Fruit fly (Drosophila melanogaster) whole organism, pupa: ENCODE data around the gene RecQ5.

ENCODE experiments used
- CG10348 ChIP-seq: fragments of 200-800 bp; sonication (Bioruptor generic); IDR thresholded peaks from 2 replicates; pipeline ENCODE4 v1.3.6; 2022; ENCODE audit warnings: missing biosample characterization, missing genetic modification characterization
- CG12605 ChIP-seq: fragments of 200-800 bp; sonication (Bioruptor generic); IDR thresholded peaks from 2 replicates; pipeline ENCODE4 v1.3.6; 2022; ENCODE audit warnings: missing biosample characterization, missing genetic modification characterization
- CG13204 ChIP-seq: fragments of 200-800 bp; sonication (Bioruptor generic); optimal IDR thresholded peaks from 2 replicates; lab custom pipeline; 2018; ENCODE audit warnings: missing biosample characterization, mild to moderate bottlenecking, missing genetic modification characterization, moderate library complexity
- CG14655 ChIP-seq: fragments of 200-800 bp; sonication (Bioruptor generic); optimal IDR thresholded peaks from 3 replicates; lab custom pipeline; 2017; ENCODE audit warnings: mild to moderate bottlenecking, missing biosample characterization, missing genetic modification reagents, missing genetic modification characterization
- CG15710 ChIP-seq: fragments of 200-800 bp; sonication (Bioruptor generic); optimal IDR thresholded peaks from 2 replicates; lab custom pipeline; 2018; ENCODE audit warnings: missing biosample characterization, mild to moderate bottlenecking, missing genetic modification characterization, moderate library complexity
- CG17806 ChIP-seq: fragments of 200-800 bp; sonication (Bioruptor generic); optimal IDR thresholded peaks from 2 replicates; lab custom pipeline; 2018; ENCODE audit warnings: missing biosample characterization, mild to moderate bottlenecking, missing genetic modification characterization, moderate library complexity
- CG32121 ChIP-seq: fragments of 200-800 bp; sonication (Bioruptor generic); IDR thresholded peaks from 2 replicates; pipeline ENCODE4 v1.3.6; 2022; ENCODE audit warnings: missing biosample characterization, missing genetic modification characterization
- CG34367 ChIP-seq: fragments of 200-800 bp; sonication (Bioruptor generic); optimal IDR thresholded peaks from 2 replicates; lab custom pipeline; 2018; ENCODE audit warnings: missing biosample characterization, mild to moderate bottlenecking, missing genetic modification characterization
- CG4496 ChIP-seq: fragments of 200-800 bp; sonication (Bioruptor generic); IDR thresholded peaks from 3 replicates; pipeline ENCODE4 v1.3.6; 2022; ENCODE audit warnings: missing biosample characterization, missing genetic modification characterization
- CG8159 ChIP-seq: fragments of 200-800 bp; sonication (Bioruptor generic); optimal IDR thresholded peaks from 3 replicates; lab custom pipeline; 2018; ENCODE audit warnings: missing biosample characterization, mild to moderate bottlenecking, missing genetic modification characterization, moderate library complexity
- CG8301 ChIP-seq: fragments of 200-800 bp; sonication (Bioruptor generic); optimal IDR thresholded peaks from 2 replicates; lab custom pipeline; 2018; ENCODE audit warnings: missing biosample characterization, mild to moderate bottlenecking, missing genetic modification characterization
- CG9948 ChIP-seq: fragments of 200-800 bp; sonication (Bioruptor generic); optimal IDR thresholded peaks from 2 replicates; lab custom pipeline; 2018; ENCODE audit warnings: missing biosample characterization, mild to moderate bottlenecking, missing genetic modification characterization, moderate library complexity
- D1 ChIP-seq: fragments of 200-800 bp; sonication (Bioruptor generic); optimal IDR thresholded peaks from 2 replicates; lab custom pipeline; 2018; ENCODE audit warnings: missing biosample characterization, mild to moderate bottlenecking, missing genetic modification characterization, moderate library complexity
- EcR ChIP-seq: fragments of 200-800 bp; sonication (Bioruptor generic); optimal IDR thresholded peaks from 3 replicates; lab custom pipeline; 2019; ENCODE audit warnings: missing biosample characterization, missing genetic modification characterization, mild to moderate bottlenecking, moderate library complexity, missing genetic modification reagents
- Ets98B ChIP-seq: fragments of 200-800 bp; sonication (Bioruptor generic); IDR thresholded peaks from 2 replicates; pipeline ENCODE4 v1.3.6; 2022; ENCODE audit warnings: missing biosample characterization, missing genetic modification characterization
- Pif1A ChIP-seq: fragments of 200-800 bp; sonication (Bioruptor generic); optimal IDR thresholded peaks from 3 replicates; lab custom pipeline; 2016; ENCODE audit warnings: missing biosample characterization, missing genetic modification characterization
- Pif1B ChIP-seq: fragments of 200-800 bp; sonication (Bioruptor generic); optimal IDR thresholded peaks from 3 replicates; lab custom pipeline; 2016; ENCODE audit warnings: missing biosample characterization, missing genetic modification characterization
- Snoo ChIP-seq: fragments of 200-800 bp; sonication (Bioruptor generic); optimal IDR thresholded peaks from 3 replicates; lab custom pipeline; 2017; ENCODE audit warnings: missing biosample characterization, mild to moderate bottlenecking, missing genetic modification characterization, inconsistent platforms
- fd96Ca ChIP-seq: fragments of 200-800 bp; sonication (Bioruptor generic); IDR thresholded peaks from 3 replicates; pipeline ENCODE4 v1.3.6; 2022; ENCODE audit warnings: missing biosample characterization, missing genetic modification characterization
- gl ChIP-seq: fragments of 200-800 bp; sonication (Bioruptor generic); optimal IDR thresholded peaks from 2 replicates; lab custom pipeline; 2018; ENCODE audit warnings: missing biosample characterization, mild to moderate bottlenecking, missing genetic modification characterization
- rn ChIP-seq: fragments of 200-800 bp; sonication (Bioruptor generic); IDR thresholded peaks from 2 replicates; pipeline ENCODE4 v1.3.6; 2022; ENCODE audit warnings: missing biosample characterization, missing genetic modification characterization

The RecQ5 gene

DNA sequence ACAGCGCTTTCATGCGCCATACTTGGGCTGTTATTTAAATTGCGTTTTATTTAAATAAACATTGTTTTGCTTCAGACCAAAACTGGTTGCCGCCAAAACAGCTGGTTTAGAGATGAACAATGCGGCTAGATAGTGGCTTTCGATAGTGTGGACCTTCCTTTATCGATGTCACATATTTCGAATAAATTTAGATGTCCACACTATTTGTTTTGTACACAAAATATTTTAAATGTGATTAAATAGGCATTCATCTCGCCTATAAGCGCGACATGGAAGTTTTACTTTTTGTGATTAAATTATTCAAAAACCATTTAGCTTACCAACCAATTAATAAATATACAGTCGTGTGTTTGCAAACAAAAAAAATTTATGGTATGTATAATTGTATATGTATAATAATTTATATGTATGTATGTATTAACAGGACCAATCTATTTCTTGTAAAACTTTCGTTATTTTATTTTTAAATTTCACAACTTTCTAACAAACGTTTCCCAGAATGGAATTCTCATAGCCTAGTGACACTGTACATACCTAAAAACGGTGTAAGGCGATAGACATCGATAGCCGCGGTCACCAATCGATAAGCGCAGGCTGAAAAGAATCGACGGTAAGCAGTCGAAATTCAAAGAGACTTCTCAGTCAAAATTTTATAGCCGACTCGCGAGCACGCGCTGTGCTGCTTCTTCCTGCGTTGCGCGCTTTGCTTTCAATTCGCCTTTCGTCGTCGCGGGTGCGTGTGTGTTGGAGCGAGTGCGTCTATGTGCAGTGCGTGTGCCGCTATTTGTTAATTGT, at the start of gene RecQ5, which contains the start of gene dlp:
Gene RecQ5, minus strand, starts transcription at position 114 of the 795 bp plus-strand sequence.
Gene dlp, plus strand, starts transcription at position 638 of the 795 bp plus-strand sequence.
- peak; percentile 67 for TF ChIP-seq Snoo (tag; lab: Kevin White, UChicago)
- no peak; the same call in 1 of the 2 replicates for TF ChIP-seq CG12605 (GFP tag; lab: Robert Waterston, UW)
- peak; percentile 53 for TF ChIP-seq Pif1A
- TF ChIP-seq Pif1B: peak; percentile 58
- peak; percentile 69 for TF ChIP-seq CG4496 (GFP tag; lab: Robert Waterston, UW)
- peak; percentile 51 for TF ChIP-seq CG8301
- peak; percentile 68 for TF ChIP-seq Ets98B
- peak; percentile 32 for TF ChIP-seq CG34367 (tag; lab: Kevin White, UChicago)
- TF ChIP-seq rn (GFP tag; lab: Robert Waterston, UW): 0 out of 2 replicates have a peak, but pooled peaks have one; percentile 3
- peak; percentile 66 for TF ChIP-seq CG17806 (tag; lab: Kevin White, UChicago)
- peak; percentile 61 for TF ChIP-seq CG14655 (GFP tag; lab: Kevin White, UChicago)
- no peak for TF ChIP-seq CG10348 (GFP tag; lab: Robert Waterston, UW)
- TF ChIP-seq CG13204: no peak
- peak; percentile 70 for TF ChIP-seq CG15710 (tag; lab: Kevin White, UChicago)
- TF ChIP-seq CG32121 (GFP tag; lab: Robert Waterston, UW): peak; percentile 53; the same call in 1 of the 2 replicates
- TF ChIP-seq gl (tag; lab: Kevin White, UChicago): no peak
- no peak for TF ChIP-seq D1 (tag; lab: Kevin White, UChicago)
- peak; percentile 77 for TF ChIP-seq CG8159 (tag; lab: Kevin White, UChicago)
- TF ChIP-seq CG9948: peak; percentile 46
- peak; percentile 28 for TF ChIP-seq EcR (GFP tag; lab: Kevin White, UChicago)
- peak; percentile 25; the same call in 1 of the 3 replicates for TF ChIP-seq fd96Ca

DNA sequence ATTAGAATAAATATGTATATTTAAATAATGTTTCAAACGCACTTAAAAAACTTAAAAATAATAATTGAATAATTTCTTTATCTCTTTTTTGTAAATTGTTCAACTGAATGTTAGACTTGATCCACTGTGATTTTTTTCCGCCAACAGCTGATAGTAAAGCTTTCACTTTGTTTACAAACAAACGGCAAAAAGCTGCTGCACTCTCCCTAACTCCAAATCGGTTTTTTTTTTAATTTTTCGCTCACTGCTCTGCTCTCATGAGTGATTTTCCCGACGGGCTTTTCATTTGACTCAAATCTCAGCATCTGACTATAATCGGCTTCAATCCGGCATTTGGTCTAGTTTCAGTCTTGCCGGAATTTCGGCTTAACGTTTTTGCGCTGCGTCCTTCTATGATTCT, 49.6 kb upstream of the RecQ5 start:
- peak; percentile 79 for TF ChIP-seq CG12605 (GFP tag; lab: Robert Waterston, UW)
- no peak for TF ChIP-seq CG15710 (tag; lab: Kevin White, UChicago)
- TF ChIP-seq, all 21 proteins: peak for 1

DNA sequence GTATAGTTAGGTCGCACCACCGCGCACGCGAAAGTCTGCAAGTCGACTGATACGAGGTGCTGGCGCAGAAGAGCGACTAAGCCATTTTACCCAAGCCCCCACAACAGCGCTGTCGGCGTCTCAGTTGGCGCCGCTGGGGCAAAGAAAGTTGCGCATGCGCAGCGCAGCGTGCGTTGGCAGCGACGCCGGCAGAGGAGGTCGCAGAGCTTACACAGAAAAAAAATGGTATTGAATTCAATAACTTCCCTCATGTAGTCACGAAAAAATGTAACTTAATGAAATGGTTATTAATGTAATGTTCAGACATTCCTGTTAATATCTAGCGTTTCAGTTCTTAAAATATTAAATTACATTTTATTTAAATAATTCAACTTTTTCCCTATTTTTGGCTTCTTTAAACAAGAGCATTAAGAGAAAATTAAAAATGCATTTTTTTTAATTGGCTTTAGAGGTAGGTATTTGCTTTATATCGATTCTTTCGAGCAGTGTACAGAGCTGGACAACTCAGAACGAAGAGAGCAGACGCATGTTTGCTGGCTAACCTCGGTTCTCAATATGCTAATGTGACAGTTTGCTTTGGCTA, 46.3 kb upstream of the RecQ5 start, which contains the start of gene CG4914:
Gene CG4914, minus strand, starts transcription at position 51 of the 583 bp plus-strand sequence.
- TF ChIP-seq CG15710 (tag; lab: Kevin White, UChicago): peak; percentile 72
- TF ChIP-seq rn (GFP tag; lab: Robert Waterston, UW): peak; percentile 51
- peak; percentile 44 for TF ChIP-seq Pif1B
- TF ChIP-seq Ets98B: peak; percentile 44; the same call in 1 of the 2 replicates
- TF ChIP-seq D1 (tag; lab: Kevin White, UChicago): peak; percentile 80
- TF ChIP-seq gl (tag; lab: Kevin White, UChicago): no peak
- TF ChIP-seq CG9948: peak; percentile 86
- no peak for TF ChIP-seq CG10348 (GFP tag; lab: Robert Waterston, UW)
- peak; percentile 88 for TF ChIP-seq Snoo (tag; lab: Kevin White, UChicago)
- TF ChIP-seq Pif1A: peak; percentile 62
- TF ChIP-seq CG8301: peak; percentile 94
- peak; percentile 79 for TF ChIP-seq CG17806 (tag; lab: Kevin White, UChicago)
- peak; percentile 77 for TF ChIP-seq CG4496 (GFP tag; lab: Robert Waterston, UW)
- TF ChIP-seq CG8159 (tag; lab: Kevin White, UChicago): peak; percentile 64
- TF ChIP-seq CG12605 (GFP tag; lab: Robert Waterston, UW): peak; percentile 35; the same call in 1 of the 2 replicates
- TF ChIP-seq EcR (GFP tag; lab: Kevin White, UChicago): no peak
- peak; percentile 66; the same call in 1 of the 2 replicates for TF ChIP-seq CG32121 (GFP tag; lab: Robert Waterston, UW)
- no peak for TF ChIP-seq CG13204
- peak; percentile 96 for TF ChIP-seq CG14655 (GFP tag; lab: Kevin White, UChicago)
- TF ChIP-seq CG34367 (tag; lab: Kevin White, UChicago): peak; percentile 67
- TF ChIP-seq fd96Ca: 0 out of 3 replicates have a peak, but pooled peaks have one; percentile 40
- TF ChIP-seq, all 21 proteins: peak for 17

DNA sequence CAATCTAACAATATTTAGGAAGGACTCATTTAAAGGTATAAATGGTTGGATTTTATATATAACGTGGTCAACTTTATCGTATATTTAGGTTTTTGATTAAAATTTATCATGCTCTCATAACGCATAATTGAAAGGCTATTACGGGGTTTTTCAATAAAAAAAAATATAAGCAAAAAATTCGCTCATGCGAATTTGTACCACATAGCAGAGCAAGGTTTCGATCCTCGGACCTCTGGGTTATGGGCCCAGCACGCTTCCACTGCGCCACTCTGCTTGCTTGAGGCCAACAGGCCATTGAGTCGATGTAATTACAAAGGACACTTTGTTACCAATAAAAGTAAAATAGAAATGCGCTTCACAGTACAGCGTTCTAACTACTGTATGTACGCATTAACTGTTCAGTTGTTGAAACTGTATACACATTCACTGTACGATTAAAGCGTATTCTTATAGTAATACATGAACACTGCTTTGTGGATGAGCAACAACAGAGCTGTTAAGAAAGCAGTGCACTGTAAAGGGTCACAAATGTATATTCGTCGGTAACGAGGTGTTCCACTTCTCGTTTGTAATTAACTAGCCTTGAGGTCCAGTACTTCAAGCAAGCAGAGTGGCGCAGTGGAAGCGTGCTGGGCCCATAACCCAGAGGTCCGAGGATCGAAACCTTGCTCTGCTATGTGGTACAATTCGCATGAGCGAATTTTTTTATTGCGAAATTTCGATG, 42.0 kb upstream of the RecQ5 start:
- TF ChIP-seq CG4496 (GFP tag; lab: Robert Waterston, UW) (no peak), CG34367 (tag; lab: Kevin White, UChicago) (no peak), gl (tag; lab: Kevin White, UChicago) (no peak), CG15710 (tag; lab: Kevin White, UChicago) (no peak), EcR (GFP tag; lab: Kevin White, UChicago) (no peak), CG14655 (GFP tag; lab: Kevin White, UChicago) (no peak), CG9948 (no peak), CG8301 (no peak), Pif1A (no peak), CG32121 (GFP tag; lab: Robert Waterston, UW) (no peak), CG13204 (no peak), Ets98B (no peak; the same call in 1 of the 2 replicates), rn (GFP tag; lab: Robert Waterston, UW) (no peak), CG10348 (GFP tag; lab: Robert Waterston, UW) (no peak), CG12605 (GFP tag; lab: Robert Waterston, UW) (no peak)
